Worm (Caenorhabditis elegans): ENCODE results near the gene H12D21.6.

DNA sequence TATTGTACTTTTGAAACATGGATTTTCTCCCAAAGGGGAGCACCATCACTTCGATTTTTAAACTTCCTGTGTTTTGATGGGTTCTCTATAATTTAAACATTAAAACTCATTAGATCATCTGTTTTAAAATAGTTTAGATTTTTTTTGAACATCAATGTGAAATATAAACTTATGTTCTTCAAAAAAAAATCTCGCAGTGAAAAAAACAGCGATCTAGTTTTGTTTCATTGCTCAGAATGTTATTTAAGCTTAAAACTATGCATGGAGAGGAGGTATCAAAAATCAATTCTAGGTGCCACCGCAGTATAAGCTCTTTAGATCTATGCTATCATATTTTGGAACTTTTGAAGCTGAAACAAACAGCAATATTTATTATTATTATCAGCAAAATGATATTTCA, 29.4 kb downstream of the H12D21.6 start, which contains the start of gene gcy-14:
- TF ChIP-seq ets-7 (tag; optimal IDR thresholded peaks at IDR 0.05) (no peak), ama-1 (optimal IDR thresholded peaks at IDR 0.05) (no peak), scrt-1 (GFP tag; IDR thresholded peaks at IDR 0.05) (no peak), hnd-1 (tag; optimal IDR thresholded peaks at IDR 0.05) (no peak), hmbx-1 (tag; optimal IDR thresholded peaks at IDR 0.05) (no peak), hmg-4 (GFP tag; optimal IDR thresholded peaks at IDR 0.05) (no peak), flt-1 (GFP tag; IDR thresholded peaks at IDR 0.05) (no peak), aly-1 (tag; optimal IDR thresholded peaks at IDR 0.05) (no peak), F13C5.2 (tag; optimal IDR thresholded peaks at IDR 0.05) (no peak), tbx-37 (GFP tag; conservative IDR thresholded peaks at IDR 0.05) (no peak), pes-1 (GFP tag; IDR thresholded peaks at IDR 0.05) (no peak)

Measured in whole organism, early embryonic.